Fruit fly (Drosophila melanogaster): ENCODE measurements around the gene CG11498.
A peak's percentile ranks its signal among the peaks of the same experiment; 100 is the strongest.

The CG11498 gene

DNA sequence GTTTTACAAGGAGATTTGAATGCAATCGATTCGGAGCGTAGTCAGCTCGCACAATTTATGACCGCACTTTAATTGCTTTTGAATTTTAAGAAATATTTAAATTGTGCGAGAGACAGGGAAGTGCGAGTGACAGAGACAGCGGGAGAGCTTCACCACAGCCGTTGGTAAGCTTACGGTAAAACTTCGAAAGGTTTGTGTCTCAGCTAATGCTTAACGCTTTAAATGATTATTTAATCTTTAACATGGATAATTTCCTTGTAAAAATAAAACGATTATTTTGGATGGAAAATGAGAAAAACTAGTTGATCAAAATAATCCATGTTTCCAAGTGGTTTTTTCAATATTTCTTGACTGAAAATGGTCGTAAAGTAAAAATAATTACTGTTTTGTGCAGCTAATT lies 9.7 kb downstream of the CG11498 start:
- no peak for TF ChIP-seq CG33017 (tag; optimal IDR thresholded peaks at IDR 0.05)

- no peak for TF ChIP-seq Mnt (GFP tag; optimal IDR thresholded peaks at IDR 0.05)
- no peak for TF ChIP-seq cnc (optimal IDR thresholded peaks at IDR 0.05)
- no peak for TF ChIP-seq CG7045 (GFP tag; optimal IDR thresholded peaks at IDR 0.05)
- TF ChIP-seq CG11617 (GFP tag; optimal IDR thresholded peaks at IDR 0.05): no peak
- no peak for TF ChIP-seq CG12768 (GFP tag; optimal IDR thresholded peaks at IDR 0.05)
- no peak for TF ChIP-seq CG14711 (tag; optimal IDR thresholded peaks at IDR 0.05)
Observed at dm6 chr3R:30149506-30149905, 10.8 kb downstream of the CG11498 start, which contains the start of gene AdoR. Gene AdoR (minus strand): TSS chr3R:30149606.

DNA sequence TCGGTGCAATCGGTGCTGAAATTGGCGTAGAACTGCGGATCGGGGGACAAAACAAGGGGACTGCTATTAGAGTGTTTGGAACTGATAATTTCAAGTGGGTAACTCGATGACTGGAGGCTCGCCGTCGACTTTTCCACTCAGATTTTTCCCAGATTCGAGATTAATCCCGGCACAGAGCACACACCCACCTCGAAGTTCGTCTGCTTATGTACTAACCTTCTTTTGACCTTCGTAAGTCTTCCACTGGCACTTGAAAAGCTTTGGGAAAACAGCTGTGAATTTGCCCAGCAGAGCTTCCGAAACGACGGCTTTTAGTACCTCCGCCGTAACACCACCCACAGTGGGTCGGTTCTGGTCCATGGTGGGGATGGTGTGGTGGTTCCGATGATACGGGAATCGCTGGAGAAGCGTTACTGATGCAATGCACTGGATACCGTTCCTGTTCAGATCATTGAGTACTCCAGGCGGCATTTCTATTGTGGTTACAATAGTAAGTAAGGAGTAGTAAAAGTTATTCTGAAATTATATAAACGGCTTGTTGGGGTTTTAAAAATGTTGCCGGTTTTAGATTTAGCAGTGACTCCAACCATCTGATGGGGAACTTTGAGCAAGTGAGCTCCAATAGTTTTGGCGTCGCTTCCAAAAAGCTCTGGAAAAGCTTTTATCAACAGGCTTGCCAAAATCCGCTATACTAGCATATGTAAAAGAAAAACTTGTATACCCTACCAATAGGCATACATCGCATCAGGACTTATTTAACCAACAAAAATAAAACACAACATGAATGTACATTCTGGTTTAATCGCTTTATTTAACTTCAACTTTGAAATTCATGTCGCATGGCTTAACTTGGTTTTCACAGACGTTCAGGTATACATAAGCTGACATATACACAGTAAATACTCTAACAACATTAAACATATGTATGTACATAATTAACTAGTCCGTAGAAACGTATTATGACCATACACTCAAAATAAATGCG lies 25.9 kb downstream of the CG11498 start, which contains the start of gene Tpi:
Tpi (minus strand) TSS at position 537 of the 985 bp plus-strand sequence.
- TF ChIP-seq CG7045 (GFP tag; optimal IDR thresholded peaks at IDR 0.05): no peak
- no peak for TF ChIP-seq Hr96 (GFP tag; optimal IDR thresholded peaks at IDR 0.05)
- peak; percentile 12 for TF ChIP-seq CG1620 (GFP tag; optimal IDR thresholded peaks at IDR 0.05)
- TF ChIP-seq CG7101 (tag; optimal IDR thresholded peaks at IDR 0.05): peak; percentile 33
- no peak for TF ChIP-seq Crg-1 (GFP tag; optimal IDR thresholded peaks at IDR 0.05)
- peak; percentile 50 for TF ChIP-seq ovo (GFP tag; optimal IDR thresholded peaks at IDR 0.05)
- TF ChIP-seq Clk (GFP tag; optimal IDR thresholded peaks at IDR 0.05): no peak
- no peak for TF ChIP-seq kay (GFP tag; ENCODE audit: borderline replicate concordance)
- no peak for TF ChIP-seq toe (GFP tag; optimal IDR thresholded peaks at IDR 0.05)
- TF ChIP-seq CG5204 (GFP tag; optimal IDR thresholded peaks at IDR 0.05): no peak
- peak; percentile 32 for TF ChIP-seq CG33017 (tag; optimal IDR thresholded peaks at IDR 0.05)
- peak; percentile 8 for TF ChIP-seq CG11617 (GFP tag; optimal IDR thresholded peaks at IDR 0.05)
- peak; percentile 71 for TF ChIP-seq pad (GFP tag; optimal IDR thresholded peaks at IDR 0.05)
- peak; percentile 57 for TF ChIP-seq bab1 (GFP tag; optimal IDR thresholded peaks at IDR 0.05)
- TF ChIP-seq cic (GFP tag; optimal IDR thresholded peaks at IDR 0.05): no peak
- TF ChIP-seq cnc (optimal IDR thresholded peaks at IDR 0.05): no peak
- TF ChIP-seq CG12768 (GFP tag; optimal IDR thresholded peaks at IDR 0.05): peak; percentile 41
- TF ChIP-seq tj (GFP tag; optimal IDR thresholded peaks at IDR 0.05): peak; percentile 24
- TF ChIP-seq Mnt (GFP tag; optimal IDR thresholded peaks at IDR 0.05): no peak
- TF ChIP-seq CG14711 (tag; optimal IDR thresholded peaks at IDR 0.05): peak; percentile 38

- TF ChIP-seq CG5204 (GFP tag; optimal IDR thresholded peaks at IDR 0.05) (no peak), ovo (GFP tag; optimal IDR thresholded peaks at IDR 0.05) (no peak), Hr96 (GFP tag; optimal IDR thresholded peaks at IDR 0.05) (no peak), pad (GFP tag; optimal IDR thresholded peaks at IDR 0.05) (no peak), CG11617 (GFP tag; optimal IDR thresholded peaks at IDR 0.05) (no peak), Mnt (GFP tag; optimal IDR thresholded peaks at IDR 0.05) (no peak), CG14711 (tag; optimal IDR thresholded peaks at IDR 0.05) (no peak), cic (GFP tag; optimal IDR thresholded peaks at IDR 0.05) (no peak), CG7045 (GFP tag; optimal IDR thresholded peaks at IDR 0.05) (no peak), toe (GFP tag; optimal IDR thresholded peaks at IDR 0.05) (no peak), tj (GFP tag; optimal IDR thresholded peaks at IDR 0.05) (no peak), CG1620 (GFP tag; optimal IDR thresholded peaks at IDR 0.05) (no peak), CG12768 (GFP tag; optimal IDR thresholded peaks at IDR 0.05) (no peak), cnc (optimal IDR thresholded peaks at IDR 0.05) (no peak), Crg-1 (GFP tag; optimal IDR thresholded peaks at IDR 0.05) (no peak), CG33017 (tag; optimal IDR thresholded peaks at IDR 0.05) (no peak)
Observed at dm6 chr3R:30132295-30132694, 28.0 kb downstream of the CG11498 start, which contains the start of gene CG31029. Gene CG31029 (minus strand): TSS chr3R:30132395.

dm6 chr3R:30129019-30129418 lies 31.3 kb downstream of the CG11498 start, which contains the start of gene Ppi1:
Gene Ppi1 (minus strand): TSS chr3R:30129119.
- TF ChIP-seq ovo (GFP tag; optimal IDR thresholded peaks at IDR 0.05): no peak

DNA sequence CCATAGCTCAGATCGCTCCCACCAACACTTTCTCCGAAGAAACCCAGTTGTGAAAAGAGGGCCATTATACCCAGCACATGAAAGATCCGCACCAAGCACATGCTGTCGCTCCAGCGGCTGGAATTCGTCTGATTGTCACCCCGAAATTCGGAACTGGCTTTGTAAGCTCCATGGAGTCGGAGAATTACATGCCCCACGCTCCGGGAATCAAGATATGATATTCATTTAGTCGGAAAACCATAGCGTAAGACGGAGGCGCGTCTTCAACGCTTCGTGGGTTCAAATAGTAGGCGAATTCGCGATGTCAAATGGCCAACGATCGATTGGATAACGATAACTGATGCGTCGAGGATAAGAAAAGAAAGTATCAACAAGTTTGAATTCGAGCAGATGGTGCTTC lies 35.6 kb downstream of the CG11498 start, which contains the start of gene CG45073:
CG45073 (minus strand) TSS at position 101 of the 400 bp plus-strand sequence.
- TF ChIP-seq kay (GFP tag; ENCODE audit: borderline replicate concordance): no peak
- no peak for TF ChIP-seq CG14711 (tag; optimal IDR thresholded peaks at IDR 0.05)
- TF ChIP-seq cic (GFP tag; optimal IDR thresholded peaks at IDR 0.05): no peak
- no peak for TF ChIP-seq CG11617 (GFP tag; optimal IDR thresholded peaks at IDR 0.05)
- no peak for TF ChIP-seq CG33017 (tag; optimal IDR thresholded peaks at IDR 0.05)
- no peak for TF ChIP-seq ovo (GFP tag; optimal IDR thresholded peaks at IDR 0.05)

DNA sequence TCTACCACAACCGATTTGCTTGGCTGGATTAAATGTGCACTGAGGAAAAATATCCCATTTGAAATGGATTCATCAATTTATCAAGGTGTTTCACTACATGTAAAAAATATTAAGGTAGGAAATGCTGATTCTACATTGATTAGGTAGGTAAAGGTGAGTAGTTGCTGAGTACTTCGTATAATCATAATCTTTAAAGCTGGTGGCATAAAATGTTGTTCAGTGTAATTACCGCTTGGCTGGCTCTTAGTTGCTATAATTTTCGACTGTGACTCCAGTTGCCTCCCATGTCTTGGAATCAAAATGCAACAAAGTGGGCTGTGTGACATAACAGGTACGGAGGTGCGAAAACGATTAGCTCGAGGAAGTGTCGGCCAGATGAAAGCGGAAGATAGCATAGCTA lies 37.1 kb downstream of the CG11498 start, which contains the start of gene CG45072:
CG45072 (minus strand) TSS at position 101 of the 400 bp plus-strand sequence.
- no peak for TF ChIP-seq CG5204 (GFP tag; optimal IDR thresholded peaks at IDR 0.05)
- no peak for TF ChIP-seq Clk (GFP tag; optimal IDR thresholded peaks at IDR 0.05)
- no peak for TF ChIP-seq bab1 (GFP tag; optimal IDR thresholded peaks at IDR 0.05)
- TF ChIP-seq kay (GFP tag; ENCODE audit: borderline replicate concordance): no peak
- TF ChIP-seq cic (GFP tag; optimal IDR thresholded peaks at IDR 0.05): no peak
- TF ChIP-seq ovo (GFP tag; optimal IDR thresholded peaks at IDR 0.05): no peak
- TF ChIP-seq Mnt (GFP tag; optimal IDR thresholded peaks at IDR 0.05): no peak
- TF ChIP-seq toe (GFP tag; optimal IDR thresholded peaks at IDR 0.05): no peak
- TF ChIP-seq CG7101 (tag; optimal IDR thresholded peaks at IDR 0.05): no peak
- no peak for TF ChIP-seq CG12768 (GFP tag; optimal IDR thresholded peaks at IDR 0.05)
- TF ChIP-seq CG1620 (GFP tag; optimal IDR thresholded peaks at IDR 0.05): no peak
- no peak for TF ChIP-seq Hr96 (GFP tag; optimal IDR thresholded peaks at IDR 0.05)

Measured in whole organism, adult.